Worm (Caenorhabditis elegans) whole organism, L1 larva: ENCODE results near the gene famh-161.

Experiments used
- C16A3.4 ChIP-seq: fragments of 150-350 bp; optimal IDR thresholded peaks from 2 replicates; lab custom pipeline; 2014; ENCODE audit warnings: missing biosample characterization, missing genetic modification characterization
- dpl-1 ChIP-seq, 3 experiments: fragments of 150-350 bp in 2 of 3; sonication (generic microtip) in 1 of 3; optimal IDR thresholded peaks; 2 replicates each; lab custom pipeline; 2014 to 2017; ENCODE audit warnings: missing biosample characterization in 3 of 3, missing genetic modification characterization in 3 of 3, missing genetic modification reagents in 3 of 3
- hlh-4 ChIP-seq: sonication (generic microtip); optimal IDR thresholded peaks from 2 replicates; lab custom pipeline; 2016; ENCODE audit warnings: mild to moderate bottlenecking, missing genetic modification characterization, missing compliant biosample characterization
- lsy-2 ChIP-seq, 2 experiments: fragments of 150-350 bp; optimal IDR thresholded peaks; 2 replicates each; lab custom pipeline; 2014; ENCODE audit warnings: missing biosample characterization in 2 of 2, missing genetic modification characterization in 2 of 2
- unc-62 ChIP-seq: fragments of 150-350 bp; optimal IDR thresholded peaks from 2 replicates; lab custom pipeline; 2014; ENCODE audit warnings: missing biosample characterization, missing genetic modification reagents, missing genetic modification characterization

- peak; percentile 82 for TF ChIP-seq C16A3.4 (tag; lab: Kevin White, UChicago)
- peak; percentile 65 to 81 (median 79) for TF ChIP-seq dpl-1 (GFP tag; optimal IDR thresholded peaks at IDR 0.05; lab: Kevin White, UChicago)
- TF ChIP-seq hlh-4 (tag; lab: Kevin White, UChicago), result peak; percentile 3
- TF ChIP-seq lsy-2 (tag; optimal IDR thresholded peaks at IDR 0.05; lab: Kevin White, UChicago), result peak; percentile 89 to 91
- TF ChIP-seq unc-62, result no peak
Measured at ce11 chrV:20580511-20581040, 46.6 kb upstream of the famh-161 start, which contains the start of gene F26F2.7.
